Worm (Caenorhabditis elegans) whole organism, L4/young adult: Measurements from ENCODE around the gene klp-19.

Source experiments
- W03F9.2 ChIP-seq: fragments of 150-350 bp; optimal IDR thresholded peaks from 2 replicates; lab custom pipeline; 2014; ENCODE audit warnings: missing biosample characterization, missing genetic modification characterization
- dao-5 ChIP-seq: sonication (generic microtip); optimal IDR thresholded peaks from 2 replicates; lab custom pipeline; 2016; ENCODE audit warnings: missing genotype, missing genetic modification characterization, moderate library complexity, missing compliant biosample characterization
- him-1 ChIP-seq: sonication (generic microtip); optimal IDR thresholded peaks from 2 replicates; lab custom pipeline; 2016; ENCODE audit warnings: missing genotype, missing genetic modification reagents, missing genetic modification characterization, missing compliant biosample characterization

Gene klp-19

ce11 chrIII:13333754-13334153 is 26.7 kb upstream of the klp-19 start, which contains the start of gene sdz-20:
Gene sdz-20 (plus strand): TSS chrIII:13334054.
- TF ChIP-seq him-1 (tag; lab: Kevin White, UChicago) (no peak), dao-5 (no peak), W03F9.2 (tag; lab: Kevin White, UChicago) (no peak)

DNA sequence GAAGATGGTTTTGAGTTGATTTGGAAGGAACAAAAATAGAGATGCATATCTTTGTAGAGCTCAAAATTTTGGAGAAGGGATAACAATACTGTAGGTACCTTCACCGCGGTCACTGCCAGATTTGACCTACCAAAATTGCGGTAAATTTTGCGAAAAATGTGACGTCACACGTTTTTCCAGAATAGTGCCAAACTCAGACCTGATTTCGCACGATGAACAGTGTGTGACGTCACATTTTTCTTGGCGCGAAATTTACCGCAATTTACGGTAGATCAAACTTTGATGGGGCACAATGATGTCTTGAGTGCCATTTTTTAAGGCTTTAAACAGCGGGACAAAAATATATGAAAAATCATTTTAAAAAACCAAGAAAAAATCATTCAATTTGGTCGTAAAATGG is 21.9 kb upstream of the klp-19 start:
- TF ChIP-seq W03F9.2 (tag; lab: Kevin White, UChicago) = no peak
- TF ChIP-seq dao-5 = no peak
- TF ChIP-seq him-1 (tag; lab: Kevin White, UChicago) = no peak

DNA sequence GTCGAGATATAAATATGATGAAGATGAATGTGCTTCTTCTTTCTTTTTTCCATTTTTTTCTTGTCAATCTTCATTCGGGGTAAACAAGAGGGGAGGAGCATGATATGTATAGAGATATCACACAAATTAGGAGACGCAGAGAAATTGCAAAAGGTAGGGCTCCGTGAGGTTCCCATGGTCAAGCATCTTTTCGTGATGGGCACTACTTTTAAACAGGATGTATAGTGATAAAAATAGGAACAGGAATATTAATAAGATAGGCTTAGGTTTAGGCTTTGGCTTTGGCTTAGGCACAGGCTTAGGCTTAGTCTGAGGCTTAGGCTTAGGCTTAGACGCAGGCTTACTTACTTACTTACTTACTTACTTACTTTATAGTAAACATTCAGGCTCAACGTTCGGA is 17.7 kb upstream of the klp-19 start, which contains the start of gene F53A2.1:
F53A2.1 (minus strand) TSS at position 101 of the 400 bp plus-strand sequence.
- TF ChIP-seq W03F9.2 (tag; lab: Kevin White, UChicago) (no peak), dao-5 (no peak), him-1 (tag; lab: Kevin White, UChicago) (no peak)

DNA sequence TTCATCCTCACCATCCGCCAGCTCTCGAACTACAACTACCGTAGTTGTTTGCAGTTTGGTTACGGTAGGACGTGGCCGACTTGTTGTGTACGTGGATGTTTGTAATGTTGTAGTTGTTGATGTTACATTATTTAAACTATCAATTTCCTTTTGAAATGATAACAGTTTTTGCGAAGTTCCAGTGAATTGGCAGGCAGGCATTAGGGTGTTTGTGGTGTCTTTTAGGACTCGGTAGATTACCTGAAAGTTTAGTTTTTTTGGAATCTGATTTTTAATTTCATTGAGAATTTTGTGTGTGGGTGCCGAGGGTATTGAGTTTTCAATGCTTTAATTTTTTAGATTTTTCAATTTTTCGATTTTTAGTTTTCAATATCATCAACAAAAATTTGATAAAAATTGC is 15.5 kb upstream of the klp-19 start, which contains the start of gene F53A2.11:
F53A2.11 (minus strand) TSS at position 101 of the 400 bp plus-strand sequence.
- no peak for TF ChIP-seq W03F9.2 (tag; lab: Kevin White, UChicago)
- no peak for TF ChIP-seq dao-5
- no peak for TF ChIP-seq him-1 (tag; lab: Kevin White, UChicago)

DNA sequence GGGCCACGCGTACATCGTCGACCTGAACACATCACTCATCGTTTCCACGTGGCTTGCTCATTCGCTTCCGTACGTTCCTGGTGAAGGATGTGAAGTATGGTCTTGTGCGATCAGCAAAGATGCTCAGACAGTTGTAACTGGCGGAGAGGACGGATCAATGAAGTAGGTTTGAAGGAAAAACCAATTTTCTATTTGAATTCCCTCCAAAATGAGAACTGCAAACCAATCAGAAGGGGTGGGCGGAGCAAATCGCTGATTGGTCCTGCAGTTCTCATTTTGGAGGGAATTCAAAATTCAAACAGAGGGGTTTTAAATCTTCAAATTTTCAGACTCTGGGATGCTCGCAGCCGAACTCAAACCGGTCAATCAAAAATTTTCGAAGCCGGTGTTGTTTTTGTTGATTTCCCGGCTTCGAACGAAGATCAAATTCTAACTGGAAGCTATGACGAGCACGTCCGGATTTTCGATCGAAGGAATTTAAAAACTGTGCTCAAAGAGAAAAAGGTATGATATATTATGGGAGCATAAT is 10.4 kb upstream of the klp-19 start:
- TF ChIP-seq dao-5 (no peak), him-1 (tag; lab: Kevin White, UChicago) (no peak)

DNA sequence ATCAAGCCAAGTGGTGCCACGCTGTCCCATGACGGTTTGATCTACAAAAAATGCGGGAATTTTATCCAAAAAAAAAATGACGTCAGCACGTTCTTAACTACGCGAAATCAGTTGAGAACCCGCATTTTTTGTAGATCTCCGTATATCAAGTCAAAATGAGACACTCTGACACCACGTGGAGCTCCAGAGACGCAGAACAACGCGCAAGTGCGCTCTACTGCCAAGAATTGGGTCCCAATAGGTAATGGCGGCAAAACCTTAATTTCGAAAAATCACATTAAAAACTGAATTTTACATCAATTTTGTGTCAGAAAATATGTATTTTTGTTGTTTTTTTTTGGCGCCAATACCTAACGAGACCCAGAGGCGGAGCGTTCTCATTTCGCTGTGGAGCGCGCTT is 9.9 kb upstream of the klp-19 start:
- TF ChIP-seq him-1 (tag; lab: Kevin White, UChicago) (no peak), dao-5 (no peak), W03F9.2 (tag; lab: Kevin White, UChicago) (no peak)

DNA sequence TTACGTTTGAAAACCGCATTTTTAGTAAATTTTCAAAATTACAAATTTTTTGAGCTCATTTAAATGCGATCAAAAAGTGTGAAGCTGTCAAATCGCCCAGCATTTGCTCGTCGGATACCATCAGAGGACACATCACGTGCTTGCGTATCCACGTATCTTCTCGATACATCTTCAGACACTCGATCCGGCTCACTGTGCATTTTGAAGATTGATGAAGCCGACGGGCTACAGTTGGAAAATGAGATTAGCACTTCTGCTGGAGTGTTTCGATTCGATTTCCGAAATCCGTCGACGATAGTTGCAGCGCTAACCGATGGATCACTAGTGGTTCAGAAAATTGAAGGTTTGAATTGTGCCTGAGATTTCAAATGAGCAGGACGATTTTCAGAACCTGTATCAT is 8.0 kb upstream of the klp-19 start, which contains the start of gene dph-7:
dph-7 (plus strand) TSS at position 53 of the 400 bp plus-strand sequence.
- TF ChIP-seq dao-5 (no peak), him-1 (tag; lab: Kevin White, UChicago) (no peak), W03F9.2 (tag; lab: Kevin White, UChicago) (no peak)

- no peak for TF ChIP-seq him-1 (tag; lab: Kevin White, UChicago)
- TF ChIP-seq W03F9.2 (tag; lab: Kevin White, UChicago) = no peak
- no peak for TF ChIP-seq dao-5
These were observed 7.6 kb upstream of the klp-19 start for ce11 chrIII:13314636-13315035.

ce11 chrIII:13313788-13314187 is 6.7 kb upstream of the klp-19 start, which contains the start of gene Y43F4B.10:
Gene Y43F4B.10 (plus strand): TSS chrIII:13314068.
- no peak for TF ChIP-seq dao-5
- TF ChIP-seq him-1 (tag; lab: Kevin White, UChicago) = no peak
- no peak for TF ChIP-seq W03F9.2 (tag; lab: Kevin White, UChicago)

- TF ChIP-seq him-1 (tag; lab: Kevin White, UChicago) (no peak), dao-5 (no peak), W03F9.2 (tag; lab: Kevin White, UChicago) (no peak)
These were observed 3.5 kb upstream of the klp-19 start for ce11 chrIII:13310552-13310951.

DNA sequence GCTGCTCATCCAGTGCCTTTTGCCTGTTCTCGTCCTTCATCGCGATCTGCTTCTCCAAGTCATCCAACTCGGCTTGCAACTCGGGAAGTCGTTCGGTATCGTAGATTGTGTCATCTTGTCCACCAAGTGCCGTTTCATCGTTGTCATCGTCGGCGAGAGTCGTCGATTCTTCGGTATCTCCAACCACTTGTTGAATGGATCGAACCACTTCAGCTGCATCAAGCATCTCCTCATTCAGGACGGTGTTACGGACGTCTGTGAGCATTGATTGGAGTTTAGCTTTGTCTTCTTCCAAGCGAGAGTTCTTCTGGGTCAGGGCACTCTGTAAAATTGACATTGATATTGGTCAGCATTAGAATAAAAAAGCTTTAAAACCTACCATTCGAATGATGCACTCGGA is 1.5 kb downstream of the klp-19 start:
- no peak for TF ChIP-seq him-1 (tag; lab: Kevin White, UChicago)
- no peak for TF ChIP-seq W03F9.2 (tag; lab: Kevin White, UChicago)
- TF ChIP-seq dao-5 = no peak

DNA sequence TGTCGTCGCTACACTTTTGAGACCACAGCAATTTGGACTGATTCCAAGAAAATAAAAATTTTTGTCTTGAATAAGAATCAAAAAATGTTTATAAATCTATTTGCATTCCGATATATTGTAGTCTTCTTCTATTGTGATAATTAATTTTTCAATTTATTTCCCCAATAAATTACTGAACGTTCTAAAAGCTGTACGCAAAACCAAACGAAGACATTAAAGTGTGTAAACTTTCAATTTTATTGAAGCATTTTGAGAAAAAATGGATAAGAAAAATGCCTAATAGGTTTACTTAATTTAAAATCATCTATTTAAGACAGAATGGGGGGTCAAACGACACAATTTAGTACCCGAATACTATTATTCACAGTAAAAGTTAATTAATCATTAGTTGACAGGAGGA is 4.5 kb downstream of the klp-19 start:
- no peak for TF ChIP-seq him-1 (tag; lab: Kevin White, UChicago)
- TF ChIP-seq W03F9.2 (tag; lab: Kevin White, UChicago) = no peak
- no peak for TF ChIP-seq dao-5

DNA sequence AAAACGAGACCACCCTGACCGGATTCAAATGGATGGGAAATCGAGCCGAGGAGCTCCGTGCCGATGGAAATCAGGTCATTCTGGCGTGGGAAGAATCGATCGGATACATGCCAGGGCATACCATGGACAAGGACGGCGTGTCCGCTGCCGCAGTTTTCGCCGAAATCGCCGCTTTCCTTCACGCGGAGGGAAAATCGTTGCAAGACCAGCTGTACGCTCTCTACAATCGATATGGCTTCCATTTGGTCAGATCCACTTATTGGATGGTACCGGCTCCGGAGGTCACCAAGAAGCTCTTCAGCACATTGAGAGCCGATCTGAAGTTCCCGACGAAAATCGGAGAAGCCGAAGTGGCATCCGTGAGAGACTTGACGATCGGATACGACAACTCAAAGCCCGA is 5.1 kb downstream of the klp-19 start:
- TF ChIP-seq W03F9.2 (tag; lab: Kevin White, UChicago) = no peak
- no peak for TF ChIP-seq him-1 (tag; lab: Kevin White, UChicago)
- TF ChIP-seq dao-5 = no peak

- no peak for TF ChIP-seq dao-5
- no peak for TF ChIP-seq him-1 (tag; lab: Kevin White, UChicago)
- TF ChIP-seq W03F9.2 (tag; lab: Kevin White, UChicago) = no peak
These were observed 8.2 kb downstream of the klp-19 start, which contains the start of gene pgm-2 for ce11 chrIII:13298722-13299431. Gene pgm-2 (plus strand): TSS chrIII:13299378.
